Fruit fly (Drosophila melanogaster): ENCODE results near the gene mus201.

DNA sequence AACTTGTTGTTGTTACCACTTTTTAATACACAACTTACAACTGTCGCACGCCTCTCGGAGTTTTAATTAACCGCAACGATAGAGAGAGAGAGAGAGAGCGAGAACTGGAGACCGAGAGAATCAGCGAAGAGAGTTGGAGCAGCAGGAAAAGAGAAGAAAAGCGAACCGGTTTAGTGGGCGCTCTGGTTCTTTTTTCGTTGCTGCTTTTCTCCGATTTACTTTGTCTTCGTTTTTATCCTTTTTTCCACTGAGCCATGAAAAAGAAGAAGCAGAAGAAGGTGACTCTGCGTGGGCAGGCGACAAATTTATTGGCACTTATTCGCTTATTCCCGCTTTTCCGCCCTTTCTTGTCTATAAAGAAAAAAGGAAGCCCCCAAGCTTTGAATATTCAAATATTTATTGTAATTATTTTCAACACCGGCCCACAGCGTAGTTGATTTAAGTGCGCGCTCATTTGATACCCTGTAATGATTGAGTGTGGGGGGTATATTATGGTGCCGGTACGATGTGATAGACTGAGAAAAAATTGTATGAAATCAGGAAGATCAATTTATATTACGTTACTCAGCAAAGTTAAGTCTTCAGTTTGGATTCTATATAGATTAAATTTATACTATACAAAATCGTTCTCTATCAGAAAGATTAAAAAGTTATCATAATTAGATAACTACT, 17.6 kb upstream of the mus201 start:
- TF ChIP-seq CG9948 (tag; optimal IDR thresholded peaks at IDR 0.05) (no peak), CG8159 (tag; optimal IDR thresholded peaks at IDR 0.05) (peak; percentile 38), Ets98B (GFP tag; IDR thresholded peaks at IDR 0.05) (no peak), gl (tag; optimal IDR thresholded peaks at IDR 0.05) (peak; percentile 69), CG8301 (tag; optimal IDR thresholded peaks at IDR 0.05) (peak; percentile 7)

Data from whole organism, pupa.